Worm (Caenorhabditis elegans) whole organism, L1 larva: ENCODE data around the gene athp-1.

Source experiments
- C04F5.9 ChIP-seq: sonication (generic microtip); optimal IDR thresholded peaks from 2 replicates; lab custom pipeline; 2016; ENCODE audit warnings: missing genetic modification characterization, missing compliant biosample characterization
- ceh-90 ChIP-seq: sonication (generic microtip); optimal IDR thresholded peaks from 2 replicates; lab custom pipeline; 2016; ENCODE audit warnings: missing genetic modification characterization, missing compliant biosample characterization
- lin-15B ChIP-seq: fragments of 150-350 bp; sonication (generic microtip); optimal IDR thresholded peaks from 3 replicates; lab custom pipeline; 2014; ENCODE audit warnings: missing biosample characterization, missing genetic modification characterization
- skn-1 ChIP-seq: fragments of 150-350 bp; optimal IDR thresholded peaks from 2 replicates; lab custom pipeline; 2014; ENCODE audit warnings: missing biosample characterization, missing genetic modification characterization
- sptf-1 ChIP-seq: fragments of 150-350 bp; optimal IDR thresholded peaks from 2 replicates; lab custom pipeline; 2014; ENCODE audit warnings: missing biosample characterization, missing genetic modification characterization

ce11 chrIII:10933331-10933730 lies 51.8 kb downstream of the athp-1 start, which contains the start of gene M142.8:
- TF ChIP-seq sptf-1 (tag; lab: Kevin White, UChicago) (no peak), lin-15B (tag; lab: Kevin White, UChicago) (no peak), C04F5.9 (tag; lab: Kevin White, UChicago) (no peak), skn-1 (tag; lab: Kevin White, UChicago) (no peak), ceh-90 (tag; lab: Kevin White, UChicago) (no peak)
